2 worm cellular contexts compared by ENCODE assay signal in genomic region chrIII:10520523-10520922, ce11.
TF ChIP-seq lines count a peak whose summit lies in the region.

Gene unc-49 (plus strand): TSS chrIII:10520762.

TF ChIP-seq in whole organism, L2 larva, 48 proteins besides CTCF, POLR2A, EP300 and RAD21 (continued from another document):
- no peak for TF ChIP-seq ceh-82 (tag; optimal IDR thresholded peaks at IDR 0.05; lab: Kevin White, UChicago)
TF ChIP-seq in whole organism, L2 larva: peak in this region for 4.

TF ChIP-seq in whole organism, late embryonic, 69 proteins besides CTCF, POLR2A, EP300 and RAD21 (continued from another document):
- TF ChIP-seq unc-86 (tag; optimal IDR thresholded peaks at IDR 0.05; lab: Kevin White, UChicago) (no peak), elt-4 (tag; optimal IDR thresholded peaks at IDR 0.05; lab: Kevin White, UChicago) (no peak), pha-4 (tag; optimal IDR thresholded peaks at IDR 0.05; lab: Kevin White, UChicago) (no peak)
